Worm (Caenorhabditis elegans) whole organism, early embryonic: ENCODE measurements around the gene F54H12.4.
"Not testable (repeated sequence)": the region's sequence is repeated elsewhere in the genome, so short reads cannot be mapped to it uniquely, and the experiment has no call there.

ENCODE experiments used
- B0310.2 ChIP-seq: sonication (generic microtip); optimal IDR thresholded peaks from 2 replicates; lab custom pipeline; 2016; ENCODE audit warnings: mild to moderate bottlenecking, missing genetic modification characterization, missing compliant biosample characterization
- F13C5.2 ChIP-seq: sonication (generic microtip); optimal IDR thresholded peaks from 2 replicates; lab custom pipeline; 2017; ENCODE audit warnings: mild to moderate bottlenecking, missing genetic modification characterization, inconsistent platforms, missing compliant biosample characterization
- aly-1 ChIP-seq: sonication (generic microtip); optimal IDR thresholded peaks from 2 replicates; lab custom pipeline; 2016; ENCODE audit warnings: missing genetic modification characterization, missing compliant biosample characterization
- ama-1 ChIP-seq: fragments of 150-350 bp; optimal IDR thresholded peaks from 2 replicates; lab custom pipeline; 2014
- ceh-13 ChIP-seq: fragments of 200-800 bp; sonication (Bioruptor generic); optimal IDR thresholded peaks from 2 replicates; lab custom pipeline; 2018; ENCODE audit warnings: mild to moderate bottlenecking, missing genetic modification characterization, missing compliant biosample characterization
- ceh-36 ChIP-seq: sonication (generic microtip); optimal IDR thresholded peaks from 2 replicates; lab custom pipeline; 2016; ENCODE audit warnings: missing genetic modification characterization, inconsistent platforms, missing compliant biosample characterization
- ets-7 ChIP-seq: sonication (generic microtip); optimal IDR thresholded peaks from 2 replicates; lab custom pipeline; 2016; ENCODE audit warnings: missing genotype, missing genetic modification characterization, missing compliant biosample characterization
- flt-1 ChIP-seq: fragments of 200-800 bp; sonication (Bioruptor generic); IDR thresholded peaks from 2 replicates; pipeline ENCODE4 v1.3.6; 2022; ENCODE audit warnings: missing genetic modification characterization, missing compliant biosample characterization
- hmbx-1 ChIP-seq: sonication (generic microtip); optimal IDR thresholded peaks from 2 replicates; lab custom pipeline; 2016; ENCODE audit warnings: mild to moderate bottlenecking, missing genetic modification characterization, missing compliant biosample characterization
- hmg-4 ChIP-seq: fragments of 200-800 bp; sonication (Bioruptor generic); optimal IDR thresholded peaks from 2 replicates; lab custom pipeline; 2018; ENCODE audit warnings: mild to moderate bottlenecking, missing genetic modification characterization, missing compliant biosample characterization
- hnd-1 ChIP-seq: sonication (generic microtip); optimal IDR thresholded peaks from 2 replicates; lab custom pipeline; 2016; ENCODE audit warnings: missing genetic modification characterization, missing compliant biosample characterization
- pes-1 ChIP-seq: fragments of 200-800 bp; sonication (Bioruptor generic); IDR thresholded peaks from 2 replicates; pipeline ENCODE4 v1.3.6; 2022; ENCODE audit warnings: missing genetic modification reagents, missing genetic modification characterization, missing compliant biosample characterization
- scrt-1 ChIP-seq: fragments of 200-800 bp; sonication (Bioruptor generic); IDR thresholded peaks from 2 replicates; pipeline ENCODE4 v1.3.6; 2022; ENCODE audit warnings: missing genetic modification characterization, missing compliant biosample characterization
- sea-1 ChIP-seq: fragments of 200-800 bp; sonication (Bioruptor generic); conservative IDR thresholded peaks from 2 replicates; pipeline ENCODE4 v1.3.6; 2022; ENCODE audit warnings: missing genetic modification characterization, missing compliant biosample characterization
- tbx-11 ChIP-seq: fragments of 200-800 bp; sonication (Bioruptor generic); IDR thresholded peaks from 2 replicates; pipeline ENCODE4 v1.3.6; 2022; ENCODE audit warnings: missing genetic modification characterization, missing compliant biosample characterization
- tbx-37 ChIP-seq: fragments of 200-800 bp; sonication (Bioruptor generic); conservative IDR thresholded peaks from 2 replicates; pipeline ENCODE4 v1.3.6; 2022; ENCODE audit warnings: missing genetic modification reagents, missing genetic modification characterization, missing compliant biosample characterization
- tra-4 ChIP-seq: sonication (generic microtip); optimal IDR thresholded peaks from 2 replicates; lab custom pipeline; 2017; ENCODE audit warnings: missing genetic modification characterization, missing compliant biosample characterization

Gene F54H12.4

ce11 chrIII:7977224-7977623 lies 14.7 kb upstream of the F54H12.4 start:
- TF ChIP-seq tbx-37 (GFP tag; lab: Robert Waterston, UW) (no peak), F13C5.2 (tag; lab: Kevin White, UChicago) (no peak), tra-4 (tag; lab: Kevin White, UChicago) (no peak), flt-1 (GFP tag; lab: Robert Waterston, UW) (no peak), ceh-36 (tag; lab: Kevin White, UChicago) (no peak), sea-1 (no peak), scrt-1 (GFP tag; lab: Robert Waterston, UW) (no peak), ama-1 (no peak), tbx-11 (GFP tag; lab: Robert Waterston, UW) (no peak)

- TF ChIP-seq pes-1 (GFP tag; lab: Robert Waterston, UW) (no peak), hnd-1 (tag; lab: Kevin White, UChicago) (no peak), hmbx-1 (tag; lab: Kevin White, UChicago) (no peak), tbx-11 (GFP tag; lab: Robert Waterston, UW) (no peak), ceh-36 (tag; lab: Kevin White, UChicago) (no peak), tbx-37 (GFP tag; lab: Robert Waterston, UW) (no peak), tra-4 (tag; lab: Kevin White, UChicago) (no peak), ceh-13 (GFP tag; lab: Kevin White, UChicago) (no peak), F13C5.2 (tag; lab: Kevin White, UChicago) (no peak), hmg-4 (no peak), ets-7 (no peak)
Measured at ce11 chrIII:7973968-7974607, 11.5 kb upstream of the F54H12.4 start.

ce11 chrIII:7973201-7973767 lies 10.7 kb upstream of the F54H12.4 start, which contains the start of the genes eef-1B.1 and aco-2:
Gene eef-1B.1 (minus strand): TSS chrIII:7973386.
Gene aco-2 (plus strand): TSS chrIII:7973717.
- TF ChIP-seq F13C5.2 (tag; lab: Kevin White, UChicago): peak; percentile 44
- no peak for TF ChIP-seq hnd-1 (tag; lab: Kevin White, UChicago)
- TF ChIP-seq ets-7: no peak
- TF ChIP-seq tbx-11 (GFP tag; lab: Robert Waterston, UW): no peak
- TF ChIP-seq hmbx-1 (tag; lab: Kevin White, UChicago): no peak
- TF ChIP-seq scrt-1 (GFP tag; lab: Robert Waterston, UW): no peak

ce11 chrIII:7972687-7973086 lies 10.1 kb upstream of the F54H12.4 start:
- TF ChIP-seq ets-7: no peak
- no peak for TF ChIP-seq tbx-11 (GFP tag; lab: Robert Waterston, UW)

- TF ChIP-seq hmbx-1 (tag; lab: Kevin White, UChicago) (no peak), ets-7 (no peak), sea-1 (no peak), hmg-4 (no peak), scrt-1 (GFP tag; lab: Robert Waterston, UW) (no peak), tbx-37 (GFP tag; lab: Robert Waterston, UW) (no peak), pes-1 (GFP tag; lab: Robert Waterston, UW) (no peak), ceh-13 (GFP tag; lab: Kevin White, UChicago) (no peak)
Measured at ce11 chrIII:7972061-7972460, 9.5 kb upstream of the F54H12.4 start, which contains the start of gene F54H12.5. Gene F54H12.5 (minus strand): TSS chrIII:7972161.

- TF ChIP-seq hnd-1 (tag; lab: Kevin White, UChicago) (no peak), scrt-1 (GFP tag; lab: Robert Waterston, UW) (no peak), hmbx-1 (tag; lab: Kevin White, UChicago) (no peak), flt-1 (GFP tag; lab: Robert Waterston, UW) (no peak), tbx-11 (GFP tag; lab: Robert Waterston, UW) (no peak), aly-1 (no peak), ceh-13 (GFP tag; lab: Kevin White, UChicago) (no peak), ets-7 (no peak), sea-1 (no peak), B0310.2 (no peak), ceh-36 (tag; lab: Kevin White, UChicago) (no peak), pes-1 (GFP tag; lab: Robert Waterston, UW) (no peak), tbx-37 (GFP tag; lab: Robert Waterston, UW) (no peak), tra-4 (tag; lab: Kevin White, UChicago) (no peak), hmg-4 (no peak), F13C5.2 (tag; lab: Kevin White, UChicago) (no peak)
Measured at ce11 chrIII:7969121-7969520, 6.6 kb upstream of the F54H12.4 start, which contains the start of the genes F54H12.8 and F54H12.7. Gene F54H12.8 (minus strand): TSS chrIII:7969221. Gene F54H12.7 (plus strand): TSS chrIII:7969349.

- TF ChIP-seq ama-1; ets-7; flt-1 (GFP tag; lab: Robert Waterston, UW): not testable (repeated sequence)
Measured at ce11 chrIII:7964281-7964680, 1.7 kb upstream of the F54H12.4 start, which contains the start of gene F54H12.2. Gene F54H12.2 (plus strand): TSS chrIII:7964581.

ce11 chrIII:7958922-7959609 lies 3.5 kb downstream of the F54H12.4 start, which contains the start of gene F54H12.10:
Gene F54H12.10 (minus strand): TSS chrIII:7958972.
- not testable (repeated sequence) for TF ChIP-seq ets-7; ceh-36 (tag; lab: Kevin White, UChicago); aly-1
